Worm (Caenorhabditis elegans) whole organism, L3 larva: ENCODE measurements around the gene laat-1.

Source experiments
- ama-1 ChIP-seq: fragments of 150-350 bp; optimal IDR thresholded peaks from 2 replicates; lab custom pipeline; 2018
- nhr-76 ChIP-seq: fragments of 150-350 bp; sonication (generic microtip); optimal IDR thresholded peaks from 5 replicates; lab custom pipeline; 2014; ENCODE audit warnings: missing biosample characterization, missing genetic modification characterization
- pha-4 ChIP-seq: fragments of 150-350 bp; optimal IDR thresholded peaks from 2 replicates; lab custom pipeline; 2014; ENCODE audit warnings: missing biosample characterization, missing genetic modification reagents, missing genetic modification characterization

DNA sequence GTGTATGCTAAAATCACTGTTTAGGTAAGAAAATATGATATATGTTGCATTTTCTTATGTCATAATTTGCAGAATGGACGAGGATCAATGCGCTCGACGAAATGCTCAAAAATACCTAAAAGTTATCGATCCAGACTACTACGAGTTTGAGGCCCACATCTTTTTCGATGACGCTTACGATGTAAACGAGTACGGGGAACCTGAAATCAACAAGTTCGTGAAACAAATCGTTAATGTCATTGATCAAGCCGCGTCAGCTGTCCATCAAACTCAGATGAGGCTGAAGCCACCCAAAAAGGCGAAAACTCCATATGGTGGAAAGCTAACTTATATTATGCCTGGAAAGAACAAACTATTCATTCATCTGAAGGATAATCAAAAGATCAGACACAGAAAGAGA lies 29.5 kb downstream of the laat-1 start:
- TF ChIP-seq ama-1 (no peak), pha-4 (tag; lab: Kevin White, UChicago) (no peak), nhr-76 (tag; lab: Kevin White, UChicago) (no peak)
